Fruit fly (Drosophila melanogaster) S2 (cell line): ENCODE measurements around the gene Acat2.

Experiments used
- CG8478 ChIP-seq: fragments of >200 bp; optimal IDR thresholded peaks from 2 replicates; lab custom pipeline; 2018
- CTCF ChIP-seq, 2 experiments: fragments of >200 bp; optimal IDR thresholded peaks; 2 replicates each; lab custom pipeline; 2018

Acat2 gene

dm6 chr3L:1329724-1330123 lies 27.0 kb downstream of the Acat2 start, which contains the start of gene ND-ACP:
Gene ND-ACP (plus strand): TSS chr3L:1329949.
- no peak for TF ChIP-seq CG8478 (lab: Kevin White, UChicago)
- TF ChIP-seq CTCF (optimal IDR thresholded peaks at IDR 0.05; lab: Kevin White, UChicago), result no peak

- no peak for TF ChIP-seq CG8478 (lab: Kevin White, UChicago)
- TF ChIP-seq CTCF (optimal IDR thresholded peaks at IDR 0.05; lab: Kevin White, UChicago), result no peak
Observed at dm6 chr3L:1330420-1330819, 27.7 kb downstream of the Acat2 start.

dm6 chr3L:1331542-1331941 lies 28.8 kb downstream of the Acat2 start, which contains the start of gene msd1:
Gene msd1 (plus strand): TSS chr3L:1331744.
- TF ChIP-seq CG8478 (lab: Kevin White, UChicago) (no peak), CTCF (optimal IDR thresholded peaks at IDR 0.05; lab: Kevin White, UChicago) (no peak)

dm6 chr3L:1332973-1333372 lies 30.2 kb downstream of the Acat2 start, which contains the start of gene msd5:
Gene msd5 (minus strand): TSS chr3L:1333146.
- TF ChIP-seq CG8478 (lab: Kevin White, UChicago) (no peak), CTCF (optimal IDR thresholded peaks at IDR 0.05; lab: Kevin White, UChicago) (no peak)

- TF ChIP-seq CTCF (optimal IDR thresholded peaks at IDR 0.05; lab: Kevin White, UChicago) (peak in 1 of 2 experiments; percentile 10), CG8478 (lab: Kevin White, UChicago) (no peak)
Observed at dm6 chr3L:1334571-1335427, 32.1 kb downstream of the Acat2 start, which contains the start of the genes Hmbs and CG2211. Gene Hmbs (plus strand): TSS chr3L:1334889. Gene CG2211 (minus strand): TSS chr3L:1335359.

- TF ChIP-seq CG8478 (lab: Kevin White, UChicago), result no peak
- no peak for TF ChIP-seq CTCF (optimal IDR thresholded peaks at IDR 0.05; lab: Kevin White, UChicago)
Observed at dm6 chr3L:1335428-1335764, 32.7 kb downstream of the Acat2 start.

dm6 chr3L:1335989-1336961 lies 33.5 kb downstream of the Acat2 start:
- TF ChIP-seq CG8478 (lab: Kevin White, UChicago), result no peak
- TF ChIP-seq CTCF (optimal IDR thresholded peaks at IDR 0.05; lab: Kevin White, UChicago), result no peak

dm6 chr3L:1342133-1342580 lies 39.4 kb downstream of the Acat2 start, which contains the start of gene indra:
Gene indra (minus strand): TSS chr3L:1342403.
- no peak for TF ChIP-seq CG8478 (lab: Kevin White, UChicago)
- TF ChIP-seq CTCF (optimal IDR thresholded peaks at IDR 0.05; lab: Kevin White, UChicago), result no peak

- TF ChIP-seq CG8478 (lab: Kevin White, UChicago) (no peak), CTCF (optimal IDR thresholded peaks at IDR 0.05; lab: Kevin White, UChicago) (no peak)
Observed at dm6 chr3L:1346956-1347587, 44.3 kb downstream of the Acat2 start.

dm6 chr3L:1348248-1348647 lies 45.5 kb downstream of the Acat2 start:
- TF ChIP-seq CTCF (optimal IDR thresholded peaks at IDR 0.05; lab: Kevin White, UChicago) (no peak), CG8478 (lab: Kevin White, UChicago) (no peak)

- TF ChIP-seq CTCF (optimal IDR thresholded peaks at IDR 0.05; lab: Kevin White, UChicago) (no peak), CG8478 (lab: Kevin White, UChicago) (no peak)
Observed at dm6 chr3L:1348935-1349334, 46.2 kb downstream of the Acat2 start.

- TF ChIP-seq CG8478 (lab: Kevin White, UChicago) (no peak), CTCF (optimal IDR thresholded peaks at IDR 0.05; lab: Kevin White, UChicago) (no peak)
Observed at dm6 chr3L:1349397-1349796, 46.7 kb downstream of the Acat2 start.

- peak in 1 of 2 experiments; percentile 18 for TF ChIP-seq CTCF (optimal IDR thresholded peaks at IDR 0.05; lab: Kevin White, UChicago)
- no peak for TF ChIP-seq CG8478 (lab: Kevin White, UChicago)
Observed at dm6 chr3L:1349942-1350923, 47.5 kb downstream of the Acat2 start.
